Fruit fly (Drosophila melanogaster): ENCODE measurements around the gene Nepl20.

Nepl20 gene

dm6 chr3R:28848693-28849470 is 31.7 kb upstream of the Nepl20 start:
- TF ChIP-seq bab1 (GFP tag; optimal IDR thresholded peaks at IDR 0.05) (peak; percentile 48), tj (GFP tag; optimal IDR thresholded peaks at IDR 0.05) (peak; percentile 92), CG33017 (tag; optimal IDR thresholded peaks at IDR 0.05) (no peak), cic (GFP tag; optimal IDR thresholded peaks at IDR 0.05) (peak; percentile 10), CG1620 (GFP tag; optimal IDR thresholded peaks at IDR 0.05) (no peak), CG7101 (tag; optimal IDR thresholded peaks at IDR 0.05) (no peak), toe (GFP tag; optimal IDR thresholded peaks at IDR 0.05) (no peak), CG5204 (GFP tag; optimal IDR thresholded peaks at IDR 0.05) (no peak), pad (GFP tag; optimal IDR thresholded peaks at IDR 0.05) (no peak), kay (GFP tag; ENCODE audit: borderline replicate concordance) (no peak), Hr96 (GFP tag; optimal IDR thresholded peaks at IDR 0.05) (no peak), Crg-1 (GFP tag; optimal IDR thresholded peaks at IDR 0.05) (no peak), CG11617 (GFP tag; optimal IDR thresholded peaks at IDR 0.05) (no peak), cnc (optimal IDR thresholded peaks at IDR 0.05) (no peak), Mnt (GFP tag; optimal IDR thresholded peaks at IDR 0.05) (no peak), Clk (GFP tag; optimal IDR thresholded peaks at IDR 0.05) (no peak), CG14711 (tag; optimal IDR thresholded peaks at IDR 0.05) (no peak), CG7045 (GFP tag; optimal IDR thresholded peaks at IDR 0.05) (no peak), CG12768 (GFP tag; optimal IDR thresholded peaks at IDR 0.05) (peak; percentile 35), ovo (GFP tag; optimal IDR thresholded peaks at IDR 0.05) (no peak)

- peak; percentile 57 for TF ChIP-seq tj (GFP tag; optimal IDR thresholded peaks at IDR 0.05)
- no peak for TF ChIP-seq bab1 (GFP tag; optimal IDR thresholded peaks at IDR 0.05)
- no peak for TF ChIP-seq Clk (GFP tag; optimal IDR thresholded peaks at IDR 0.05)
- no peak for TF ChIP-seq toe (GFP tag; optimal IDR thresholded peaks at IDR 0.05)
Observed at dm6 chr3R:28850662-28851257, 29.8 kb upstream of the Nepl20 start.

DNA sequence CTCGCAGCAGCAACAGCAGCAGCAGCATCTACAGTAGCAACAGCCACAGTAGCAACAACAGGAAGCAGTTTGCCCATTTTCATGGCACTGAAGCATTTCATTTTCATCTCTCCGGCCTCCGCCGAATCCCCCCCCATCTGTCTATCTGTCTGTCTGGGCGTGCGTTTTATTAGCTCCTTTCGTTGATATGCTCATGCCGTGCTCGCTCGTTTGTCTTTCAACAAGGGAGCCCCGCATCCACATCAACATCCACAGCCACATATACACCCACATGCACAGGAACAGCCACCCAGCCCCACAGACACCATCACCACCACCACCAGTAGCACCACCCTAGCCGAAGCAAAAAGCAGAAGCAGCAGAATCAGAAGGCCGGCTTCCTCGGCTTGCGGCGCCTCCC is 29.1 kb upstream of the Nepl20 start:
- TF ChIP-seq CG14711 (tag; optimal IDR thresholded peaks at IDR 0.05) (no peak), Clk (GFP tag; optimal IDR thresholded peaks at IDR 0.05) (no peak), CG1620 (GFP tag; optimal IDR thresholded peaks at IDR 0.05) (no peak), cic (GFP tag; optimal IDR thresholded peaks at IDR 0.05) (no peak), pad (GFP tag; optimal IDR thresholded peaks at IDR 0.05) (no peak), CG33017 (tag; optimal IDR thresholded peaks at IDR 0.05) (no peak), Mnt (GFP tag; optimal IDR thresholded peaks at IDR 0.05) (no peak), CG7101 (tag; optimal IDR thresholded peaks at IDR 0.05) (no peak), toe (GFP tag; optimal IDR thresholded peaks at IDR 0.05) (no peak), Hr96 (GFP tag; optimal IDR thresholded peaks at IDR 0.05) (no peak), CG12768 (GFP tag; optimal IDR thresholded peaks at IDR 0.05) (no peak), bab1 (GFP tag; optimal IDR thresholded peaks at IDR 0.05) (no peak), CG5204 (GFP tag; optimal IDR thresholded peaks at IDR 0.05) (no peak), Crg-1 (GFP tag; optimal IDR thresholded peaks at IDR 0.05) (no peak), kay (GFP tag; ENCODE audit: borderline replicate concordance) (no peak), ovo (GFP tag; optimal IDR thresholded peaks at IDR 0.05) (no peak)

dm6 chr3R:28851966-28852377 is 28.6 kb upstream of the Nepl20 start:
- no peak for TF ChIP-seq cnc (optimal IDR thresholded peaks at IDR 0.05)
- no peak for TF ChIP-seq CG7045 (GFP tag; optimal IDR thresholded peaks at IDR 0.05)
- TF ChIP-seq CG14711 (tag; optimal IDR thresholded peaks at IDR 0.05), result no peak
- TF ChIP-seq CG11617 (GFP tag; optimal IDR thresholded peaks at IDR 0.05), result no peak
- no peak for TF ChIP-seq tj (GFP tag; optimal IDR thresholded peaks at IDR 0.05)
- no peak for TF ChIP-seq Mnt (GFP tag; optimal IDR thresholded peaks at IDR 0.05)
- TF ChIP-seq CG5204 (GFP tag; optimal IDR thresholded peaks at IDR 0.05), result no peak
- TF ChIP-seq Hr96 (GFP tag; optimal IDR thresholded peaks at IDR 0.05), result no peak
- no peak for TF ChIP-seq CG12768 (GFP tag; optimal IDR thresholded peaks at IDR 0.05)
- no peak for TF ChIP-seq CG7101 (tag; optimal IDR thresholded peaks at IDR 0.05)
- TF ChIP-seq toe (GFP tag; optimal IDR thresholded peaks at IDR 0.05), result no peak
- TF ChIP-seq kay (GFP tag; ENCODE audit: borderline replicate concordance), result no peak
- no peak for TF ChIP-seq Clk (GFP tag; optimal IDR thresholded peaks at IDR 0.05)
- TF ChIP-seq CG33017 (tag; optimal IDR thresholded peaks at IDR 0.05), result no peak
- TF ChIP-seq CG1620 (GFP tag; optimal IDR thresholded peaks at IDR 0.05), result no peak
- no peak for TF ChIP-seq bab1 (GFP tag; optimal IDR thresholded peaks at IDR 0.05)
- no peak for TF ChIP-seq ovo (GFP tag; optimal IDR thresholded peaks at IDR 0.05)
- TF ChIP-seq pad (GFP tag; optimal IDR thresholded peaks at IDR 0.05), result no peak

DNA sequence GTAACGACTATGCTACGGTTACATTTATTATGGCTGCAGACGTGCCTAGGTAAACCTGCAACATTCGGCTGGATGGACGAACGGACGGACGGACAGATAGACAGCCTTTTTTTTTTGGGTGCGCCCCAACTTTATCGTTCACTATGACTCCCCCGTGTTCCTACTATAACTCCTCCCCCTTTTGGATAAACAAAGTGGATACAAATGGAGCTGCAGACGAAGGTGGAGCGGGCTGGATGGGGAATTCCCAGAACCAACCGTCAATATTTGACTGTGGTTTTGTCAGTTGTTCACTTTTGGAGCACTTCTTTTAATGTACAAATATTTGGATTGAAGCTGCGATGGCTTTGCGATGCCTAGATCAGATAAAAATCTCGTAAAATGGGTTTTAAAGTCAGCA is 24.5 kb upstream of the Nepl20 start:
- TF ChIP-seq CG7101 (tag; optimal IDR thresholded peaks at IDR 0.05) (no peak), cic (GFP tag; optimal IDR thresholded peaks at IDR 0.05) (no peak), Crg-1 (GFP tag; optimal IDR thresholded peaks at IDR 0.05) (no peak), toe (GFP tag; optimal IDR thresholded peaks at IDR 0.05) (no peak), ovo (GFP tag; optimal IDR thresholded peaks at IDR 0.05) (no peak), CG14711 (tag; optimal IDR thresholded peaks at IDR 0.05) (no peak), Mnt (GFP tag; optimal IDR thresholded peaks at IDR 0.05) (no peak), Clk (GFP tag; optimal IDR thresholded peaks at IDR 0.05) (no peak), CG1620 (GFP tag; optimal IDR thresholded peaks at IDR 0.05) (no peak), cnc (optimal IDR thresholded peaks at IDR 0.05) (no peak), CG7045 (GFP tag; optimal IDR thresholded peaks at IDR 0.05) (no peak), CG12768 (GFP tag; optimal IDR thresholded peaks at IDR 0.05) (no peak), kay (GFP tag; ENCODE audit: borderline replicate concordance) (no peak), CG11617 (GFP tag; optimal IDR thresholded peaks at IDR 0.05) (no peak)

DNA sequence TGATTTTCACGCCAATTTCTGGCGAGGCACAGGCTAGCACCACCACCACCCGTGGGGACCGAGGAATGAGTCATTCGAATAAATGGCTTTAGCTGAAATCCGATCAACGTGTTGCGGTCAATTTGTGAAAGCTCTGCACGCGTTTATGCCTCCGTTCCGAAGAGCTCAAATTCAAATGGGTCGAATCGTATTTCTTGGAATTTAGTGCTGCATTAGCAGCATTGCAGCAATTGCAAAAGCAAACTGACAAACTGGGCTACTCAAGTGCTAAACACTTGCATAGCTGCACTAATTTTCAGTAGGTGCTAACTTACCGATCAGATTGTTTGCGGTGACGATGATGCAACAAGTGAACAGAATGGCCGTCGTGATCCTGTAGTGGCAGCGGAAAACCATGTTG is 23.8 kb upstream of the Nepl20 start:
- TF ChIP-seq tj (GFP tag; optimal IDR thresholded peaks at IDR 0.05), result peak; percentile 92
- no peak for TF ChIP-seq Mnt (GFP tag; optimal IDR thresholded peaks at IDR 0.05)
